Worm (Caenorhabditis elegans) whole organism, young adult: ENCODE data around the gene ebp-2.
A peak's percentile ranks its signal among the peaks of the same experiment; 100 is the strongest.

Source experiments
- B0019.2 ChIP-seq: fragments of 200-800 bp; sonication (Bioruptor generic); conservative IDR thresholded peaks from 2 replicates; pipeline ENCODE4 v1.3.6; 2022; ENCODE audit warnings: missing genetic modification reagents, missing genetic modification characterization, missing compliant biosample characterization
- B0035.1 ChIP-seq: sonication (generic microtip); optimal IDR thresholded peaks from 2 replicates; lab custom pipeline; 2016; ENCODE audit warnings: missing genetic modification characterization, mild to moderate bottlenecking, missing compliant biosample characterization, missing genotype, missing genetic modification reagents
- B0336.3 ChIP-seq: fragments of 200-800 bp; sonication (Bioruptor generic); IDR thresholded peaks from 2 replicates; pipeline ENCODE4 v1.3.6; 2022; ENCODE audit warnings: missing genetic modification characterization, missing compliant biosample characterization
- C06A6.2 ChIP-seq: fragments of 200-800 bp; sonication (Bioruptor generic); conservative IDR thresholded peaks from 2 replicates; pipeline ENCODE4 v1.3.6; 2022; ENCODE audit warnings: missing genetic modification characterization, missing compliant biosample characterization
- F22D6.2 ChIP-seq: sonication (generic microtip); optimal IDR thresholded peaks from 2 replicates; lab custom pipeline; 2016; ENCODE audit warnings: mild to moderate bottlenecking, missing genetic modification characterization, missing compliant biosample characterization
- F23B12.7 ChIP-seq: sonication (generic microtip); optimal IDR thresholded peaks from 2 replicates; lab custom pipeline; 2017; ENCODE audit warnings: missing genetic modification characterization, mild to moderate bottlenecking, missing compliant biosample characterization, antibody characterized with exemption, moderate library complexity; ENCODE audit not compliant: insufficient read depth
- Y53F4B.3 ChIP-seq: fragments of 200-800 bp; sonication (Bioruptor generic); IDR thresholded peaks from 2 replicates; pipeline ENCODE4 v1.3.6; 2022; ENCODE audit warnings: missing genetic modification reagents, missing genetic modification characterization, missing compliant biosample characterization
- Y67H2A.10 ChIP-seq: fragments of 200-800 bp; sonication (Bioruptor generic); conservative IDR thresholded peaks from 2 replicates; pipeline ENCODE4 v1.3.6; 2022; ENCODE audit warnings: missing genetic modification reagents, missing genetic modification characterization, missing compliant biosample characterization
- Y95B8A.8 ChIP-seq: fragments of 200-800 bp; sonication (Bioruptor generic); IDR thresholded peaks from 2 replicates; pipeline ENCODE4 v1.3.6; 2022; ENCODE audit warnings: missing genetic modification reagents, missing genetic modification characterization, missing compliant biosample characterization
- akir-1 ChIP-seq: fragments of 200-800 bp; sonication (Bioruptor generic); optimal IDR thresholded peaks from 2 replicates; lab custom pipeline; 2018; ENCODE audit warnings: mild to moderate bottlenecking, missing genetic modification characterization, moderate library complexity, missing compliant biosample characterization
- aptf-2 ChIP-seq: fragments of 200-800 bp; sonication (Bioruptor generic); conservative IDR thresholded peaks from 2 replicates; pipeline ENCODE4 v1.3.6; 2022; ENCODE audit warnings: missing genetic modification reagents, missing genetic modification characterization, missing compliant biosample characterization
- atf-7 ChIP-seq: sonication (generic microtip); optimal IDR thresholded peaks from 2 replicates; lab custom pipeline; 2017; ENCODE audit warnings: mild to moderate bottlenecking, missing genetic modification characterization, missing compliant biosample characterization
- ceh-100 ChIP-seq: fragments of 200-800 bp; sonication (Bioruptor generic); IDR thresholded peaks from 2 replicates; pipeline ENCODE4 v1.3.6; 2022; ENCODE audit warnings: missing genetic modification reagents, missing genetic modification characterization, missing compliant biosample characterization
- ceh-27 ChIP-seq: fragments of 200-800 bp; sonication (Bioruptor generic); optimal IDR thresholded peaks from 2 replicates; lab custom pipeline; 2018; ENCODE audit warnings: mild to moderate bottlenecking, missing genetic modification characterization, moderate library complexity, missing compliant biosample characterization
- ceh-58 ChIP-seq: fragments of 200-800 bp; sonication (Bioruptor generic); IDR thresholded peaks from 2 replicates; pipeline ENCODE4 v1.3.6; 2022; ENCODE audit warnings: missing genetic modification characterization, missing compliant biosample characterization
- die-1 ChIP-seq: sonication (generic microtip); optimal IDR thresholded peaks from 2 replicates; lab custom pipeline; 2016; ENCODE audit warnings: missing genotype, mild to moderate bottlenecking, missing genetic modification characterization, missing compliant biosample characterization
- dpl-1 ChIP-seq: fragments of 150-350 bp; optimal IDR thresholded peaks from 2 replicates; lab custom pipeline; 2014; ENCODE audit warnings: missing biosample characterization, missing genetic modification reagents, missing genetic modification characterization
- egl-18 ChIP-seq: fragments of 200-800 bp; sonication (Bioruptor generic); IDR thresholded peaks from 2 replicates; pipeline ENCODE4 v1.3.6; 2022; ENCODE audit warnings: missing genetic modification reagents, missing genetic modification characterization, missing compliant biosample characterization
- ekl-4 ChIP-seq: fragments of 200-800 bp; sonication (Bioruptor generic); IDR thresholded peaks from 2 replicates; pipeline ENCODE4 v1.3.6; 2022; ENCODE audit warnings: missing genetic modification reagents, missing genetic modification characterization, missing compliant biosample characterization
- gei-17 ChIP-seq: fragments of 200-800 bp; sonication (Bioruptor generic); optimal IDR thresholded peaks from 2 replicates; lab custom pipeline; 2018; ENCODE audit warnings: mild to moderate bottlenecking, missing genetic modification characterization, missing compliant biosample characterization
- hlh-26 ChIP-seq: fragments of 200-800 bp; sonication (Bioruptor generic); conservative IDR thresholded peaks from 2 replicates; pipeline ENCODE4 v1.3.6; 2022; ENCODE audit warnings: missing genetic modification reagents, missing genetic modification characterization, missing compliant biosample characterization
- hmg-1.2 ChIP-seq: fragments of 200-800 bp; sonication (Bioruptor generic); IDR thresholded peaks from 2 replicates; pipeline ENCODE4 v1.3.6; 2022; ENCODE audit warnings: missing genetic modification reagents, missing genetic modification characterization, missing compliant biosample characterization
- hmg-20 ChIP-seq: fragments of 200-800 bp; sonication (Bioruptor generic); IDR thresholded peaks from 2 replicates; pipeline ENCODE4 v1.3.6; 2022; ENCODE audit warnings: missing genetic modification reagents, missing genetic modification characterization, missing compliant biosample characterization
- hsf-1 ChIP-seq: fragments of 200-800 bp; sonication (Bioruptor generic); IDR thresholded peaks from 2 replicates; pipeline ENCODE4 v1.3.6; 2022; ENCODE audit warnings: missing genetic modification reagents, missing genetic modification characterization, missing compliant biosample characterization
- let-607 ChIP-seq, 2 experiments: fragments of 200-800 bp in 1 of 2; sonication (Bioruptor generic) in 1 of 2; sonication (generic microtip) in 1 of 2; optimal IDR thresholded peaks; 2 replicates each; lab custom pipeline; 2016 to 2018; ENCODE audit warnings: mild to moderate bottlenecking in 2 of 2, missing compliant biosample characterization in 2 of 2, missing genetic modification characterization in 2 of 2, moderate library complexity in 2 of 2, missing genotype in 1 of 2
- lin-35 ChIP-seq, 3 experiments: fragments of 150-350 bp in 2 of 3; sonication (generic microtip) in 1 of 3; optimal IDR thresholded peaks; 2 replicates each; lab custom pipeline; 2014 to 2018; ENCODE audit warnings: missing biosample characterization in 3 of 3, missing genetic modification characterization in 3 of 3, missing genetic modification reagents in 3 of 3
- lir-1 ChIP-seq: fragments of 200-800 bp; sonication (Bioruptor generic); conservative IDR thresholded peaks from 2 replicates; pipeline ENCODE4 v1.3.6; 2022; ENCODE audit warnings: missing genetic modification reagents, missing genetic modification characterization, missing compliant biosample characterization
- madf-10 ChIP-seq: sonication (generic microtip); optimal IDR thresholded peaks from 2 replicates; lab custom pipeline; 2016; ENCODE audit warnings: mild to moderate bottlenecking, missing genetic modification characterization, missing compliant biosample characterization
- madf-6 ChIP-seq: fragments of 200-800 bp; sonication (Bioruptor generic); IDR thresholded peaks from 2 replicates; pipeline ENCODE4 v1.3.6; 2022; ENCODE audit warnings: missing genetic modification reagents, missing genetic modification characterization, missing compliant biosample characterization
- madf-8 ChIP-seq: fragments of 200-800 bp; sonication (Bioruptor generic); conservative IDR thresholded peaks from 2 replicates; pipeline ENCODE4 v1.3.6; 2022; ENCODE audit warnings: missing genetic modification reagents, missing genetic modification characterization, missing compliant biosample characterization
- mcd-1 ChIP-seq: fragments of 200-800 bp; sonication (Bioruptor generic); IDR thresholded peaks from 2 replicates; pipeline ENCODE4 v1.3.6; 2022; ENCODE audit warnings: missing genetic modification reagents, missing genetic modification characterization, missing compliant biosample characterization
- nfya-2 ChIP-seq: fragments of 200-800 bp; sonication (Bioruptor generic); IDR thresholded peaks from 2 replicates; pipeline ENCODE4 v1.3.6; 2022; ENCODE audit warnings: missing genetic modification reagents, missing genetic modification characterization, missing compliant biosample characterization
- nhr-179 ChIP-seq: sonication (generic microtip); optimal IDR thresholded peaks from 2 replicates; lab custom pipeline; 2016; ENCODE audit warnings: mild to moderate bottlenecking, missing genetic modification characterization, missing compliant biosample characterization
- nhr-27 ChIP-seq: fragments of 200-800 bp; sonication (Bioruptor generic); optimal IDR thresholded peaks from 2 replicates; lab custom pipeline; 2018; ENCODE audit warnings: mild to moderate bottlenecking, missing genetic modification characterization, moderate library complexity, missing compliant biosample characterization
- nhr-80 ChIP-seq: sonication (generic microtip); optimal IDR thresholded peaks from 2 replicates; lab custom pipeline; 2016; ENCODE audit warnings: missing genetic modification characterization, missing compliant biosample characterization
- nhr-90 ChIP-seq: sonication (generic microtip); optimal IDR thresholded peaks from 2 replicates; lab custom pipeline; 2016; ENCODE audit warnings: missing genotype, mild to moderate bottlenecking, missing genetic modification characterization, missing compliant biosample characterization
- rec-8 ChIP-seq, 2 experiments: sonication (generic microtip); optimal IDR thresholded peaks; 2 replicates each; lab custom pipeline; 2016; ENCODE audit warnings: mild to moderate bottlenecking in 2 of 2, missing genetic modification characterization in 2 of 2, missing genetic modification reagents in 2 of 2, missing genotype in 2 of 2, missing biosample characterization in 1 of 2, missing compliant biosample characterization in 1 of 2, moderate library complexity in 1 of 2
- rpc-1 ChIP-seq, 2 experiments: fragments of 150-350 bp in 1 of 2; sonication (generic microtip) in 1 of 2; optimal IDR thresholded peaks; 2 replicates each; lab custom pipeline; 2014 to 2018; ENCODE audit warnings: missing biosample characterization in 1 of 2, missing genetic modification characterization in 1 of 2, missing genetic modification reagents in 1 of 2, missing genotype in 1 of 2
- snpc-1.1 ChIP-seq: sonication (generic microtip); optimal IDR thresholded peaks from 2 replicates; lab custom pipeline; 2017; ENCODE audit warnings: missing genetic modification characterization, mild to moderate bottlenecking, missing compliant biosample characterization, antibody characterized with exemption, moderate library complexity, missing genotype, missing genetic modification reagents; ENCODE audit not compliant: insufficient read depth
- tbx-9 ChIP-seq: sonication (generic microtip); optimal IDR thresholded peaks from 2 replicates; lab custom pipeline; 2016; ENCODE audit warnings: borderline replicate concordance, missing genetic modification characterization, inconsistent platforms, missing compliant biosample characterization
- unc-62 ChIP-seq: fragments of 150-350 bp; optimal IDR thresholded peaks from 2 replicates; lab custom pipeline; 2014; ENCODE audit warnings: missing biosample characterization, missing genetic modification reagents, missing genetic modification characterization
- xnd-1 ChIP-seq: sonication (generic microtip); optimal IDR thresholded peaks from 2 replicates; lab custom pipeline; 2016; ENCODE audit warnings: missing genotype, missing genetic modification reagents, missing genetic modification characterization, missing compliant biosample characterization
- zfh-2 ChIP-seq: fragments of 200-800 bp; sonication (Bioruptor generic); conservative IDR thresholded peaks from 2 replicates; pipeline ENCODE4 v1.3.6; 2022; ENCODE audit warnings: missing genetic modification reagents, missing genetic modification characterization, missing compliant biosample characterization
- ztf-18 ChIP-seq: sonication (generic microtip); optimal IDR thresholded peaks from 2 replicates; lab custom pipeline; 2016; ENCODE audit warnings: missing genotype, mild to moderate bottlenecking, missing genetic modification characterization, missing compliant biosample characterization
- ztf-26 ChIP-seq: sonication (generic microtip); optimal IDR thresholded peaks from 2 replicates; lab custom pipeline; 2017; ENCODE audit warnings: missing genetic modification characterization, missing compliant biosample characterization
- ztf-6 ChIP-seq: fragments of 200-800 bp; sonication (Bioruptor generic); IDR thresholded peaks from 2 replicates; pipeline ENCODE4 v1.3.6; 2022; ENCODE audit warnings: missing genetic modification reagents, missing genetic modification characterization, missing compliant biosample characterization

The ebp-2 gene

ce11 chrII:11473525-11474181 lies 31.1 kb downstream of the ebp-2 start, which contains the start of the genes metl-1 and W02B12.11 (continued):
- TF ChIP-seq hmg-1.2 (peak; percentile 92), snpc-1.1 (tag; lab: Kevin White, UChicago) (peak; percentile 39), hsf-1 (GFP tag; lab: Robert Waterston, UW) (peak; percentile 79), lin-35 (GFP tag; optimal IDR thresholded peaks at IDR 0.05; lab: Kevin White, UChicago) (peak in 2 of 3 experiments; percentile 53 to 82), nhr-27 (tag; lab: Kevin White, UChicago) (no peak), zfh-2 (GFP tag; lab: Robert Waterston, UW) (peak; percentile 69; the same call in 1 of the 2 replicates), lir-1 (GFP tag; lab: Robert Waterston, UW) (0 out of 2 replicates have a peak, but pooled peaks have one; percentile 30), Y95B8A.8 (GFP tag; lab: Robert Waterston, UW) (no peak), rec-8 (tag; optimal IDR thresholded peaks at IDR 0.05; lab: Kevin White, UChicago) (peak in 1 of 2 experiments; percentile 28), ceh-27 (GFP tag; lab: Kevin White, UChicago) (peak; percentile 43), tbx-9 (tag; lab: Kevin White, UChicago) (no peak), nfya-2 (GFP tag; lab: Robert Waterston, UW) (no peak), hmg-20 (GFP tag; lab: Robert Waterston, UW) (peak; percentile 80), nhr-90 (tag; lab: Kevin White, UChicago) (no peak), rpc-1 (optimal IDR thresholded peaks at IDR 0.05; lab: Kevin White, UChicago) (no peak), rpc-1 (tag; optimal IDR thresholded peaks at IDR 0.05; lab: Kevin White, UChicago) (no peak), madf-6 (GFP tag; lab: Robert Waterston, UW) (peak; percentile 91), egl-18 (0 out of 2 replicates have a peak, but pooled peaks have one; percentile 38), B0019.2 (GFP tag; lab: Robert Waterston, UW) (no peak; the same call in 1 of the 2 replicates), F23B12.7 (tag; lab: Kevin White, UChicago) (peak; percentile 25), ztf-6 (no peak), ztf-18 (peak; percentile 99), ceh-100 (GFP tag; lab: Robert Waterston, UW) (peak; percentile 76), ztf-26 (tag; lab: Kevin White, UChicago) (peak; percentile 44), unc-62 (GFP tag; lab: Kevin White, UChicago) (no peak), madf-8 (GFP tag; lab: Robert Waterston, UW) (peak; percentile 67), Y67H2A.10 (GFP tag; lab: Robert Waterston, UW) (no peak), akir-1 (no peak), mcd-1 (GFP tag; lab: Robert Waterston, UW) (peak; percentile 88), F22D6.2 (tag; lab: Kevin White, UChicago) (peak; percentile 43), ekl-4 (GFP tag; lab: Robert Waterston, UW) (peak; percentile 92), hlh-26 (GFP tag; lab: Robert Waterston, UW) (no peak), let-607 (tag; optimal IDR thresholded peaks at IDR 0.05; lab: Kevin White, UChicago) (peak in 1 of 2 experiments; percentile 57), dpl-1 (GFP tag; lab: Kevin White, UChicago) (peak; percentile 29), die-1 (tag; lab: Kevin White, UChicago) (peak; percentile 33), gei-17 (GFP tag; lab: Kevin White, UChicago) (peak; percentile 64), ceh-58 (GFP tag; lab: Robert Waterston, UW) (no peak), atf-7 (peak; percentile 53), nhr-179 (tag; lab: Kevin White, UChicago) (no peak), nhr-80 (tag; lab: Kevin White, UChicago) (peak; percentile 55), xnd-1 (peak; percentile 61), C06A6.2 (peak; percentile 69), Y53F4B.3 (GFP tag; lab: Robert Waterston, UW) (no peak), aptf-2 (GFP tag; lab: Robert Waterston, UW) (no peak), B0336.3 (GFP tag; lab: Robert Waterston, UW) (peak; percentile 85), madf-10 (peak; percentile 50), B0035.1 (tag; lab: Kevin White, UChicago) (peak; percentile 9)
